Fruit fly (Drosophila melanogaster) Kc167 (cell line): ENCODE results near the gene CG15547.

Experiments used
- insv ChIP-seq: fragments of >200 bp; optimal IDR thresholded peaks from 3 replicates; lab custom pipeline; 2018; ENCODE audit warnings: missing external identifiers
- psq ChIP-seq: fragments of >200 bp; optimal IDR thresholded peaks from 2 replicates; lab custom pipeline; 2017; ENCODE audit warnings: missing external identifiers

- TF ChIP-seq insv (lab: Kevin White, UChicago) (no peak), psq (lab: Kevin White, UChicago) (no peak)
Observed at dm6 chr3R:30903994-30904393, 20.7 kb upstream of the CG15547 start.
